Fruit fly (Drosophila melanogaster): Measurements from ENCODE around the gene Sec61gamma.

The Sec61gamma gene

dm6 chrX:19622924-19623323 is 20.2 kb upstream of the Sec61gamma start, which contains the start of the genes Naa20A and MKP-4 (continued):
- TF ChIP-seq chm (GFP tag; IDR thresholded peaks at IDR 0.05) (peak; percentile 37; the same call in 1 of the 2 replicates), HLH4C (GFP tag; IDR thresholded peaks at IDR 0.05; ENCODE audit: partially characterized antibody) (peak; percentile 73), bbx (GFP tag; IDR thresholded peaks at IDR 0.05; ENCODE audit: partially characterized antibody) (peak; percentile 76), dm (GFP tag; optimal IDR thresholded peaks at IDR 0.05) (peak; percentile 40), Asciz (GFP tag; optimal IDR thresholded peaks at IDR 0.05) (no peak), knrl (GFP tag; IDR thresholded peaks at IDR 0.05; ENCODE audit: partially characterized antibody) (peak; percentile 68), NK7.1 (GFP tag; optimal IDR thresholded peaks at IDR 0.05) (no peak), Sry-δ (GFP tag; optimal IDR thresholded peaks at IDR 0.05) (peak; percentile 91), nerfin-2 (GFP tag; IDR thresholded peaks at IDR 0.05; ENCODE audit: partially characterized antibody) (0 out of 2 replicates have a peak, but pooled peaks have one; percentile 30), Nf-YA (GFP tag; IDR thresholded peaks at IDR 0.05) (no peak), CG14710 (tag; optimal IDR thresholded peaks at IDR 0.05) (peak; percentile 16), CG17829 (tag; optimal IDR thresholded peaks at IDR 0.05) (peak; percentile 5), sna (GFP tag; IDR thresholded peaks at IDR 0.05; ENCODE audit: partially characterized antibody) (peak; percentile 71; the same call in 1 of the 2 replicates), wor (GFP tag; IDR thresholded peaks at IDR 0.05) (no peak), pita (GFP tag; optimal IDR thresholded peaks at IDR 0.05) (no peak), CG13775 (GFP tag; optimal IDR thresholded peaks at IDR 0.05) (no peak), stwl (tag; optimal IDR thresholded peaks at IDR 0.05) (peak; percentile 48), zen2 (GFP tag; IDR thresholded peaks at IDR 0.05; ENCODE audit: partially characterized antibody) (peak; percentile 76), peb (GFP tag; IDR thresholded peaks at IDR 0.05) (no peak), CoRest (tag; optimal IDR thresholded peaks at IDR 0.05) (no peak), sob (GFP tag; IDR thresholded peaks at IDR 0.05) (0 out of 2 replicates have a peak, but pooled peaks have one; percentile 14), vnd (GFP tag; IDR thresholded peaks at IDR 0.05; ENCODE audit: partially characterized antibody) (peak; percentile 56), CG17802 (tag; optimal IDR thresholded peaks at IDR 0.05) (peak; percentile 96), MBD-R2 (GFP tag; IDR thresholded peaks at IDR 0.05) (peak; percentile 95), tup (GFP tag; optimal IDR thresholded peaks at IDR 0.05) (no peak), CG9932 (GFP tag; IDR thresholded peaks at IDR 0.05) (peak; percentile 35; the same call in 1 of the 2 replicates), Side (GFP tag; optimal IDR thresholded peaks at IDR 0.05) (no peak), Scr (GFP tag; IDR thresholded peaks at IDR 0.05; ENCODE audit: partially characterized antibody) (peak; percentile 73), sima (GFP tag; optimal IDR thresholded peaks at IDR 0.05) (no peak), CG17385 (GFP tag; optimal IDR thresholded peaks at IDR 0.05) (peak; percentile 82), CG13624 (GFP tag; optimal IDR thresholded peaks at IDR 0.05) (peak; percentile 31), Hmr (GFP tag; optimal IDR thresholded peaks at IDR 0.05) (no peak), CG3838 (GFP tag; optimal IDR thresholded peaks at IDR 0.05) (no peak), CG4404 (GFP tag; IDR thresholded peaks at IDR 0.05) (no peak), CG8478 (optimal IDR thresholded peaks at IDR 0.05) (no peak), nmo (GFP tag; optimal IDR thresholded peaks at IDR 0.05) (peak; percentile 12), inv (GFP tag; IDR thresholded peaks at IDR 0.05; ENCODE audit: partially characterized antibody) (peak; percentile 55; the same call in 1 of the 2 replicates), CG8089 (GFP tag; optimal IDR thresholded peaks at IDR 0.05) (no peak), amos (GFP tag; IDR thresholded peaks at IDR 0.05; ENCODE audit: partially characterized antibody) (peak; percentile 81), eve (GFP tag; optimal IDR thresholded peaks at IDR 0.05) (no peak), CG15514 (GFP tag; optimal IDR thresholded peaks at IDR 0.05) (no peak), BEAF-32 (GFP tag; optimal IDR thresholded peaks at IDR 0.05) (peak; percentile 76), CG7963 (GFP tag; IDR thresholded peaks at IDR 0.05; ENCODE audit: partially characterized antibody) (no peak), CTCF (GFP tag; optimal IDR thresholded peaks at IDR 0.05) (no peak), CG6791 (GFP tag; IDR thresholded peaks at IDR 0.05; ENCODE audit: partially characterized antibody) (peak; percentile 68), CG11695 (GFP tag; IDR thresholded peaks at IDR 0.05) (no peak), HmgZ (tag; optimal IDR thresholded peaks at IDR 0.05) (peak; percentile 34), bowl (GFP tag; IDR thresholded peaks at IDR 0.05) (no peak), tio (GFP tag; optimal IDR thresholded peaks at IDR 0.05) (no peak), Pdp1 (GFP tag; optimal IDR thresholded peaks at IDR 0.05) (no peak)

All from whole organism, embryonic.